Worm (Caenorhabditis elegans) whole organism, L3 larva: ENCODE data around the gene pgp-1.

Experiments used
- snpc-4 ChIP-seq: fragments of 150-350 bp; optimal IDR thresholded peaks from 2 replicates; lab custom pipeline; 2014; ENCODE audit warnings: missing biosample characterization, missing genetic modification characterization
- unc-39 ChIP-seq: sonication (generic microtip); optimal IDR thresholded peaks from 4 replicates; lab custom pipeline; 2017; ENCODE audit warnings: missing biosample characterization, missing genetic modification characterization
- zag-1 ChIP-seq: fragments of 150-350 bp; optimal IDR thresholded peaks from 2 replicates; lab custom pipeline; 2014; ENCODE audit warnings: missing biosample characterization, missing genetic modification characterization

ce11 chrIV:12545902-12546301 lies 53.1 kb downstream of the pgp-1 start:
- TF ChIP-seq unc-39: no peak
- no peak for TF ChIP-seq zag-1 (tag; lab: Kevin White, UChicago)
- no peak for TF ChIP-seq snpc-4 (tag; lab: Kevin White, UChicago)
